Worm (Caenorhabditis elegans) whole organism, L4 larva: ENCODE results near the gene srab-23.
A peak's percentile ranks its signal among the peaks of the same experiment; 100 is the strongest.

ENCODE experiments used
- F10B5.3 ChIP-seq: sonication (generic microtip); optimal IDR thresholded peaks from 2 replicates; lab custom pipeline; 2016; ENCODE audit warnings: mild to moderate bottlenecking, missing genetic modification characterization, missing compliant biosample characterization
- F49E8.2 ChIP-seq: sonication (generic microtip); optimal IDR thresholded peaks from 2 replicates; lab custom pipeline; 2016; ENCODE audit warnings: missing compliant biosample characterization, mild to moderate bottlenecking, missing genetic modification characterization, borderline replicate concordance
- Y5F2A.4 ChIP-seq: fragments of 200-800 bp; sonication (Bioruptor generic); optimal IDR thresholded peaks from 2 replicates; lab custom pipeline; 2018; ENCODE audit warnings: mild to moderate bottlenecking, missing genetic modification characterization, missing compliant biosample characterization
- ZK337.2 ChIP-seq: fragments of 200-800 bp; sonication (Bioruptor generic); IDR thresholded peaks from 2 replicates; pipeline ENCODE4 v1.3.6; 2022; ENCODE audit warnings: missing genetic modification reagents, missing genetic modification characterization, missing compliant biosample characterization
- ZK546.5 ChIP-seq, 2 experiments: sonication (generic microtip); optimal IDR thresholded peaks; 2 replicates each; lab custom pipeline; 2017; ENCODE audit warnings: missing biosample characterization in 2 of 2, missing genetic modification characterization in 2 of 2
- ceh-20 ChIP-seq: fragments of 200-800 bp; sonication (Bioruptor generic); IDR thresholded peaks from 2 replicates; pipeline ENCODE4 v1.3.6; 2022; ENCODE audit warnings: missing genetic modification reagents, missing genetic modification characterization, missing compliant biosample characterization
- ceh-32 ChIP-seq: sonication (generic microtip); optimal IDR thresholded peaks from 2 replicates; lab custom pipeline; 2016; ENCODE audit warnings: mild to moderate bottlenecking, missing genetic modification characterization, missing compliant biosample characterization; ENCODE audit not compliant: poor library complexity
- daf-16 ChIP-seq, 3 experiments: sonication (generic microtip); optimal IDR thresholded peaks; 2 replicates each; lab custom pipeline; 2016 to 2017; ENCODE audit warnings: missing genetic modification characterization in 3 of 3, missing genetic modification reagents in 3 of 3, mild to moderate bottlenecking in 2 of 3, missing compliant biosample characterization in 2 of 3, missing biosample characterization in 1 of 3, moderate library complexity in 1 of 3
- daf-8 ChIP-seq: fragments of 200-800 bp; sonication (Bioruptor generic); IDR thresholded peaks from 2 replicates; pipeline ENCODE4 v1.3.6; 2022; ENCODE audit warnings: missing genetic modification characterization, missing compliant biosample characterization
- dmd-9 ChIP-seq: fragments of 200-800 bp; sonication (Bioruptor generic); IDR thresholded peaks from 2 replicates; pipeline ENCODE4 v1.3.6; 2022; ENCODE audit warnings: missing genetic modification reagents, missing genetic modification characterization, missing compliant biosample characterization
- dve-1 ChIP-seq: sonication (generic microtip); optimal IDR thresholded peaks from 2 replicates; lab custom pipeline; 2017; ENCODE audit warnings: antibody characterized with exemption, mild to moderate bottlenecking, missing genetic modification characterization, missing compliant biosample characterization; ENCODE audit not compliant: insufficient read depth
- hlh-11 ChIP-seq: fragments of 200-800 bp; sonication (Bioruptor generic); optimal IDR thresholded peaks from 2 replicates; lab custom pipeline; 2018; ENCODE audit warnings: mild to moderate bottlenecking, missing genetic modification characterization, missing compliant biosample characterization
- lin-29 ChIP-seq: fragments of 200-800 bp; sonication (Bioruptor generic); IDR thresholded peaks from 2 replicates; pipeline ENCODE4 v1.3.6; 2022; ENCODE audit warnings: missing genetic modification reagents, missing genetic modification characterization, missing compliant biosample characterization
- lin-39 ChIP-seq: fragments of 150-350 bp; optimal IDR thresholded peaks from 2 replicates; lab custom pipeline; 2014; ENCODE audit warnings: missing biosample characterization, missing genetic modification reagents, missing genetic modification characterization
- lsy-2 ChIP-seq, 2 experiments: fragments of 150-350 bp in 1 of 2; sonication (generic microtip) in 1 of 2; optimal IDR thresholded peaks; 2 replicates each; lab custom pipeline; 2014 to 2017; ENCODE audit warnings: missing biosample characterization in 2 of 2, missing genetic modification characterization in 2 of 2
- madf-5 ChIP-seq, 2 experiments: fragments of 200-800 bp; sonication (Bioruptor generic); IDR thresholded peaks; 2 replicates each; pipeline ENCODE4 v1.3.6; 2022; ENCODE audit warnings: missing compliant biosample characterization in 2 of 2, missing genetic modification characterization in 2 of 2
- mdl-1 ChIP-seq, 2 experiments: fragments of 150-350 bp in 1 of 2; sonication (generic microtip) in 1 of 2; optimal IDR thresholded peaks; 2 replicates each; lab custom pipeline; 2014 to 2017; ENCODE audit warnings: missing biosample characterization in 2 of 2, missing genetic modification characterization in 2 of 2
- mxl-2 ChIP-seq: fragments of 200-800 bp; sonication (Bioruptor generic); conservative IDR thresholded peaks from 2 replicates; pipeline ENCODE4 v1.3.6; 2022; ENCODE audit warnings: missing genetic modification reagents, missing genetic modification characterization, missing compliant biosample characterization
- mxl-3 ChIP-seq: fragments of 200-800 bp; sonication (Bioruptor generic); optimal IDR thresholded peaks from 2 replicates; lab custom pipeline; 2018; ENCODE audit warnings: mild to moderate bottlenecking, missing genetic modification characterization, missing compliant biosample characterization
- nhr-10 ChIP-seq: fragments of 150-350 bp; optimal IDR thresholded peaks from 2 replicates; lab custom pipeline; 2014; ENCODE audit warnings: missing biosample characterization, missing genetic modification characterization
- nhr-11 ChIP-seq: fragments of 150-350 bp; optimal IDR thresholded peaks from 2 replicates; lab custom pipeline; 2014; ENCODE audit warnings: missing biosample characterization, missing genetic modification characterization
- nhr-237 ChIP-seq: sonication (generic microtip); optimal IDR thresholded peaks from 2 replicates; lab custom pipeline; 2017; ENCODE audit warnings: missing biosample characterization, missing genetic modification characterization
- nhr-28 ChIP-seq: fragments of 150-350 bp; optimal IDR thresholded peaks from 2 replicates; lab custom pipeline; 2014; ENCODE audit warnings: missing biosample characterization, missing genetic modification characterization
- nhr-76 ChIP-seq: fragments of 150-350 bp; optimal IDR thresholded peaks from 2 replicates; lab custom pipeline; 2014; ENCODE audit warnings: missing biosample characterization, missing genetic modification characterization
- nhr-77 ChIP-seq: fragments of 150-350 bp; optimal IDR thresholded peaks from 2 replicates; lab custom pipeline; 2014; ENCODE audit warnings: missing biosample characterization, missing genetic modification characterization
- php-3 ChIP-seq: fragments of 200-800 bp; sonication (Bioruptor generic); IDR thresholded peaks from 2 replicates; pipeline ENCODE4 v1.3.6; 2022; ENCODE audit warnings: missing genetic modification reagents, missing genetic modification characterization, missing compliant biosample characterization
- pqm-1 ChIP-seq: sonication (generic microtip); optimal IDR thresholded peaks from 2 replicates; lab custom pipeline; 2017; ENCODE audit warnings: missing biosample characterization, missing genetic modification characterization
- skn-1 ChIP-seq: fragments of 150-350 bp; optimal IDR thresholded peaks from 2 replicates; lab custom pipeline; 2014; ENCODE audit warnings: missing biosample characterization, missing genetic modification characterization
- unc-62 ChIP-seq, 3 experiments: fragments of 150-350 bp in 1 of 3; sonication (generic microtip); optimal IDR thresholded peaks in 2 of 3; peaks in 1 of 3; 1 replicate in 1 of 3; 2 replicates in 2 of 3; lab custom pipeline; 2014 to 2017; ENCODE audit warnings: missing biosample characterization in 3 of 3, missing genetic modification characterization in 3 of 3, missing genetic modification reagents in 3 of 3, missing genotype in 1 of 3

The srab-23 gene

ce11 chrV:1989220-1989619 lies 46.2 kb downstream of the srab-23 start (continued):
- TF ChIP-seq Y5F2A.4 (GFP tag; lab: Kevin White, UChicago) (no peak), nhr-77 (tag; lab: Kevin White, UChicago) (no peak), mxl-2 (GFP tag; lab: Robert Waterston, UW) (no peak), nhr-76 (tag; lab: Kevin White, UChicago) (no peak), ceh-32 (tag; lab: Kevin White, UChicago) (no peak), F10B5.3 (no peak), skn-1 (no peak), daf-8 (no peak), ZK546.5 (tag; optimal IDR thresholded peaks at IDR 0.05; lab: Kevin White, UChicago) (no peak), nhr-237 (tag; lab: Kevin White, UChicago) (no peak), nhr-11 (no peak), madf-5 (GFP tag; IDR thresholded peaks at IDR 0.05; lab: Robert Waterston, UW) (no peak)
- TF ChIP-seq, all 104 proteins: peak for 6

ce11 chrV:1986954-1987353 lies 48.5 kb downstream of the srab-23 start, which contains the start of gene T08B1.1:
T08B1.1 (minus strand) TSS chrV:1987045.
- TF ChIP-seq mdl-1 (tag; optimal IDR thresholded peaks at IDR 0.05; lab: Kevin White, UChicago) (peak in 1 of 2 experiments; percentile 5), php-3 (peak; percentile 94), dve-1 (peak; percentile 42), lsy-2 (tag; optimal IDR thresholded peaks at IDR 0.05; lab: Kevin White, UChicago) (no peak), nhr-28 (tag; lab: Kevin White, UChicago) (peak; percentile 0), hlh-11 (tag; lab: Kevin White, UChicago) (peak; percentile 36), nhr-10 (tag; lab: Kevin White, UChicago) (no peak), unc-62 (GFP tag; optimal IDR thresholded peaks at IDR 0.05 in 1 of 2; lab: Kevin White, UChicago) (no peak), unc-62 (tag; optimal IDR thresholded peaks at IDR 0.05; lab: Kevin White, UChicago) (no peak), lin-39 (tag; lab: Kevin White, UChicago) (no peak), dmd-9 (GFP tag; lab: Robert Waterston, UW) (no peak), F49E8.2 (tag; lab: Kevin White, UChicago) (no peak), ZK337.2 (GFP tag; lab: Robert Waterston, UW) (no peak), daf-16 (GFP tag; optimal IDR thresholded peaks at IDR 0.05; lab: Kevin White, UChicago) (no peak), daf-16 (tag; optimal IDR thresholded peaks at IDR 0.05; lab: Kevin White, UChicago) (peak; percentile 68), ceh-20 (GFP tag; lab: Robert Waterston, UW) (peak; percentile 45; the same call in 1 of the 2 replicates), lin-29 (GFP tag; lab: Robert Waterston, UW) (no peak), pqm-1 (tag; lab: Kevin White, UChicago) (peak; percentile 89), mxl-3 (GFP tag; lab: Kevin White, UChicago) (no peak)
